Worm (Caenorhabditis elegans): ENCODE data around the gene phat-8.
A peak's percentile ranks its signal among the peaks of the same experiment; 100 is the strongest.

Gene phat-8

ce11 chrII:12471138-12471855, at the start of gene phat-8, which contains the start of gene F15A4.5:
Gene phat-8, plus strand, starts transcription at chrII:12471805.
Gene F15A4.5, minus strand, starts transcription at chrII:12471238.
- TF ChIP-seq snu-23 (GFP tag; optimal IDR thresholded peaks at IDR 0.05) (no peak), efl-1 (optimal IDR thresholded peaks at IDR 0.05) (no peak), efl-1 (GFP tag; optimal IDR thresholded peaks at IDR 0.05 in 1 of 2) (peak in 1 of 2 experiments; percentile 58), hpl-2 (GFP tag; optimal IDR thresholded peaks at IDR 0.05) (no peak), ets-5 (GFP tag; IDR thresholded peaks at IDR 0.05) (no peak)

DNA sequence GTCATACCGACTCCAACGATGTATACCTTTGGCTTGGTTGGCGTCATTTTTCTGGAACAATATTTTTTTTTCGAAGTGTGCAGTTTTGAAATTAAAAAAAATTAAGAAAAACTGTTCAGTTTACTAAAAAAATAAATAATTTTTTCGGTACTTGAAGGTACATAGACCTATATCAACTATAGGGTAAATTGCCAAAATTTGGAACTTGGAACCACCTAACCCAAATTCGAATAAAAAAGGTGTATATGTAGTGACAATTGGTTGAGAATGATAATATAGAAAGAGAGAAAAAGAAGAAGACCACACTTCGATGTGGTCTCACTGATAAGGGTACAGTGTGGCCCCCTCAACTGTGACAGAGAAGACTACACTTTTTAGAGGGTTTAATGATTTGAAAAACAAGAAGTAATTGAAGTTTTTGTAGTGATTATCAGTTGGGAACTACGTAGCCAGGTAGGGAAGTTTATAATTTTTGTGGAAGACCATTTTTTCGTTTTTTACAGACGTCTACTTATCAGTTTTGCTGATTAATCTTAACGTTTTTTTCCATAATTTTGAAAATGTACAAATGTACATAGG, 45.9 kb upstream of the phat-8 start, which contains the start of gene daf-22:
daf-22 (minus strand) TSS at position 51 of the 579 bp plus-strand sequence.
- TF ChIP-seq unc-130 (tag; optimal IDR thresholded peaks at IDR 0.05) (no peak), sox-4 (tag; optimal IDR thresholded peaks at IDR 0.05) (no peak), hpl-2 (GFP tag; optimal IDR thresholded peaks at IDR 0.05) (peak; percentile 15), zag-1 (tag; optimal IDR thresholded peaks at IDR 0.05) (no peak), irx-1 (tag; optimal IDR thresholded peaks at IDR 0.05) (no peak), pag-3 (tag; optimal IDR thresholded peaks at IDR 0.05; ENCODE audit: borderline replicate concordance, insufficient read depth) (no peak), sup-37 (GFP tag; optimal IDR thresholded peaks at IDR 0.05) (no peak), efl-1 (optimal IDR thresholded peaks at IDR 0.05) (no peak), efl-1 (GFP tag; optimal IDR thresholded peaks at IDR 0.05 in 1 of 2) (peak in 1 of 2 experiments; percentile 80), ceh-88 (GFP tag; IDR thresholded peaks at IDR 0.05) (no peak), lin-35 (GFP tag; optimal IDR thresholded peaks at IDR 0.05) (peak in 1 of 2 experiments; percentile 41), grh-1 (GFP tag; IDR thresholded peaks at IDR 0.05) (no peak), zip-4 (GFP tag; optimal IDR thresholded peaks at IDR 0.05) (no peak), nhr-47 (tag; optimal IDR thresholded peaks at IDR 0.05) (no peak), C16A3.4 (tag; optimal IDR thresholded peaks at IDR 0.05) (no peak), nhr-12 (tag; optimal IDR thresholded peaks at IDR 0.05) (no peak), lin-15B (tag; optimal IDR thresholded peaks at IDR 0.05) (no peak), blmp-1 (tag; optimal IDR thresholded peaks at IDR 0.05) (peak; percentile 5), nhr-20 (tag; optimal IDR thresholded peaks at IDR 0.05) (peak; percentile 75), elt-3 (tag; optimal IDR thresholded peaks at IDR 0.05) (peak in 3 of 6 experiments; percentile 25 to 74 (median 45)), alr-1 (tag; optimal IDR thresholded peaks at IDR 0.05; ENCODE audit: borderline replicate concordance) (no peak), pax-3 (tag; optimal IDR thresholded peaks at IDR 0.05) (no peak), elt-2 (tag; optimal IDR thresholded peaks at IDR 0.05) (peak; percentile 84), ztf-4 (tag; optimal IDR thresholded peaks at IDR 0.05) (no peak), pqm-1 (tag; optimal IDR thresholded peaks at IDR 0.05) (no peak), nhr-85 (tag) (no peak), snu-23 (GFP tag; optimal IDR thresholded peaks at IDR 0.05) (peak; percentile 3), ceh-63 (GFP tag; optimal IDR thresholded peaks at IDR 0.05) (no peak), unc-86 (tag; optimal IDR thresholded peaks at IDR 0.05) (no peak), lir-3 (tag; optimal IDR thresholded peaks at IDR 0.05; ENCODE audit: poor library complexity) (no peak), nhr-90 (tag; optimal IDR thresholded peaks at IDR 0.05; ENCODE audit: poor library complexity) (peak; percentile 5), mep-1 (tag; optimal IDR thresholded peaks at IDR 0.05) (no peak), dpl-1 (GFP tag; optimal IDR thresholded peaks at IDR 0.05) (no peak), nhr-237 (tag; optimal IDR thresholded peaks at IDR 0.05) (no peak), ets-5 (GFP tag; IDR thresholded peaks at IDR 0.05) (no peak)

ce11 chrII:12429743-12430142, 41.9 kb upstream of the phat-8 start, which contains the start of gene Y57A10C.8:
Gene Y57A10C.8, minus strand, starts transcription at chrII:12429843.
- no peak for TF ChIP-seq pax-3 (tag; optimal IDR thresholded peaks at IDR 0.05)
- no peak for TF ChIP-seq ama-1 (optimal IDR thresholded peaks at IDR 0.05)
- no peak for TF ChIP-seq ceh-63 (GFP tag; optimal IDR thresholded peaks at IDR 0.05)
- no peak for TF ChIP-seq unc-98 (GFP tag; IDR thresholded peaks at IDR 0.05)
- TF ChIP-seq lin-15B (tag; optimal IDR thresholded peaks at IDR 0.05), result no peak
